Worm (Caenorhabditis elegans) whole organism, L4 larva: ENCODE results near the gene exc-7.

Experiments used
- F10B5.3 ChIP-seq: sonication (generic microtip); optimal IDR thresholded peaks from 2 replicates; lab custom pipeline; 2016; ENCODE audit warnings: mild to moderate bottlenecking, missing genetic modification characterization, missing compliant biosample characterization
- F44E2.7 ChIP-seq: fragments of 200-800 bp; sonication (Bioruptor generic); IDR thresholded peaks from 2 replicates; pipeline ENCODE4 v2.1.2; 2022; ENCODE audit warnings: missing genetic modification characterization, missing compliant biosample characterization
- T26A8.4 ChIP-seq: fragments of 200-800 bp; sonication (Bioruptor generic); IDR thresholded peaks from 2 replicates; pipeline ENCODE4 v1.3.6; 2022; ENCODE audit warnings: missing genetic modification characterization, missing compliant biosample characterization
- aha-1 ChIP-seq: fragments of 150-350 bp; peaks from one replicate; lab custom pipeline; 2014; ENCODE audit warnings: missing biosample characterization, missing genetic modification characterization
- aly-2 ChIP-seq: sonication (generic microtip); optimal IDR thresholded peaks from 2 replicates; lab custom pipeline; 2018; ENCODE audit warnings: missing biosample characterization, missing genetic modification characterization
- arid-1 ChIP-seq: fragments of 200-800 bp; sonication (Bioruptor generic); conservative IDR thresholded peaks from 2 replicates; pipeline ENCODE4 v1.3.6; 2022; ENCODE audit warnings: missing genetic modification reagents, missing genetic modification characterization, missing compliant biosample characterization
- ces-1 ChIP-seq: fragments of 150-350 bp; sonication (generic microtip); optimal IDR thresholded peaks from 4 replicates; lab custom pipeline; 2014; ENCODE audit warnings: missing biosample characterization, missing genetic modification reagents, missing genetic modification characterization
- daf-16 ChIP-seq, 3 experiments: sonication (generic microtip); optimal IDR thresholded peaks; 2 replicates each; lab custom pipeline; 2016 to 2017; ENCODE audit warnings: missing genetic modification characterization in 3 of 3, missing genetic modification reagents in 3 of 3, mild to moderate bottlenecking in 2 of 3, missing compliant biosample characterization in 2 of 3, missing biosample characterization in 1 of 3, moderate library complexity in 1 of 3
- daf-19 ChIP-seq: fragments of 200-800 bp; sonication (Bioruptor generic); conservative IDR thresholded peaks from 2 replicates; pipeline ENCODE4 v1.3.6; 2022; ENCODE audit warnings: missing genetic modification characterization, missing compliant biosample characterization
- dmd-6 ChIP-seq: fragments of 200-800 bp; sonication (Bioruptor generic); IDR thresholded peaks from 2 replicates; pipeline ENCODE4 v1.3.6; 2022; ENCODE audit warnings: missing genetic modification reagents, missing genetic modification characterization, missing compliant biosample characterization
- duxl-1 ChIP-seq: sonication (generic microtip); optimal IDR thresholded peaks from 2 replicates; lab custom pipeline; 2016; ENCODE audit warnings: mild to moderate bottlenecking, missing genetic modification characterization, moderate library complexity, missing compliant biosample characterization; ENCODE audit not compliant: poor library complexity
- egl-43 ChIP-seq: fragments of 200-800 bp; sonication (Bioruptor generic); IDR thresholded peaks from 2 replicates; pipeline ENCODE4 v1.3.6; 2022; ENCODE audit warnings: missing genetic modification reagents, missing genetic modification characterization, missing compliant biosample characterization
- gei-8 ChIP-seq: fragments of 200-800 bp; sonication (Bioruptor generic); optimal IDR thresholded peaks from 2 replicates; lab custom pipeline; 2018; ENCODE audit warnings: mild to moderate bottlenecking, missing genetic modification characterization, missing compliant biosample characterization
- hif-1 ChIP-seq, 2 experiments: sonication (generic microtip); optimal IDR thresholded peaks; 2 replicates each; lab custom pipeline; 2016 to 2017; ENCODE audit warnings: missing compliant biosample characterization in 2 of 2, missing genetic modification characterization in 2 of 2, missing genetic modification reagents in 2 of 2, missing genotype in 2 of 2, mild to moderate bottlenecking in 1 of 2
- hlh-11 ChIP-seq: fragments of 200-800 bp; sonication (Bioruptor generic); optimal IDR thresholded peaks from 2 replicates; lab custom pipeline; 2018; ENCODE audit warnings: mild to moderate bottlenecking, missing genetic modification characterization, missing compliant biosample characterization
- hlh-30 ChIP-seq: sonication (generic microtip); optimal IDR thresholded peaks from 2 replicates; lab custom pipeline; 2017; ENCODE audit warnings: antibody characterized with exemption, mild to moderate bottlenecking, missing genetic modification characterization, missing compliant biosample characterization; ENCODE audit not compliant: insufficient read depth
- hmg-1.1 ChIP-seq: fragments of 200-800 bp; sonication (Bioruptor generic); IDR thresholded peaks from 2 replicates; pipeline ENCODE4 v1.3.6; 2022; ENCODE audit warnings: missing genetic modification reagents, missing genetic modification characterization, missing compliant biosample characterization
- jun-1 ChIP-seq: fragments of 150-350 bp; optimal IDR thresholded peaks from 2 replicates; lab custom pipeline; 2014; ENCODE audit warnings: missing biosample characterization, missing genetic modification reagents, missing genetic modification characterization
- lin-1 ChIP-seq: fragments of 200-800 bp; sonication (Bioruptor generic); IDR thresholded peaks from 2 replicates; pipeline ENCODE4 v1.3.6; 2022; ENCODE audit warnings: missing genetic modification reagents, missing genetic modification characterization, missing compliant biosample characterization
- lin-15B ChIP-seq: fragments of 150-350 bp; sonication (generic microtip); optimal IDR thresholded peaks from 3 replicates; lab custom pipeline; 2014; ENCODE audit warnings: missing biosample characterization, missing genetic modification characterization
- lin-38 ChIP-seq: fragments of 200-800 bp; sonication (Bioruptor generic); IDR thresholded peaks from 2 replicates; pipeline ENCODE4 v1.3.6; 2022; ENCODE audit warnings: missing genetic modification reagents, missing genetic modification characterization, missing compliant biosample characterization
- lin-39 ChIP-seq: fragments of 150-350 bp; optimal IDR thresholded peaks from 2 replicates; lab custom pipeline; 2014; ENCODE audit warnings: missing biosample characterization, missing genetic modification reagents, missing genetic modification characterization
- lir-3 ChIP-seq: sonication (generic microtip); optimal IDR thresholded peaks from 2 replicates; lab custom pipeline; 2016; ENCODE audit warnings: mild to moderate bottlenecking, missing genetic modification characterization, missing compliant biosample characterization
- lsy-2 ChIP-seq, 2 experiments: fragments of 150-350 bp in 1 of 2; sonication (generic microtip) in 1 of 2; optimal IDR thresholded peaks; 2 replicates each; lab custom pipeline; 2014 to 2017; ENCODE audit warnings: missing biosample characterization in 2 of 2, missing genetic modification characterization in 2 of 2
- mdl-1 ChIP-seq, 2 experiments: fragments of 150-350 bp in 1 of 2; sonication (generic microtip) in 1 of 2; optimal IDR thresholded peaks; 2 replicates each; lab custom pipeline; 2014 to 2017; ENCODE audit warnings: missing biosample characterization in 2 of 2, missing genetic modification characterization in 2 of 2
- mdt-29 ChIP-seq: fragments of 200-800 bp; sonication (Bioruptor generic); IDR thresholded peaks from 2 replicates; pipeline ENCODE4 v1.3.6; 2022; ENCODE audit warnings: missing genetic modification reagents, missing genetic modification characterization, missing compliant biosample characterization
- mep-1 ChIP-seq: fragments of 150-350 bp; sonication (generic microtip); optimal IDR thresholded peaks from 3 replicates; lab custom pipeline; 2014; ENCODE audit warnings: missing biosample characterization, missing genetic modification characterization
- mes-2 ChIP-seq: sonication (generic microtip); optimal IDR thresholded peaks from 2 replicates; lab custom pipeline; 2016; ENCODE audit warnings: missing genotype, mild to moderate bottlenecking, missing genetic modification characterization, missing compliant biosample characterization; ENCODE audit not compliant: poor library complexity, severe bottlenecking
- mxl-2 ChIP-seq: fragments of 200-800 bp; sonication (Bioruptor generic); conservative IDR thresholded peaks from 2 replicates; pipeline ENCODE4 v1.3.6; 2022; ENCODE audit warnings: missing genetic modification reagents, missing genetic modification characterization, missing compliant biosample characterization
- nhr-11 ChIP-seq: fragments of 150-350 bp; optimal IDR thresholded peaks from 2 replicates; lab custom pipeline; 2014; ENCODE audit warnings: missing biosample characterization, missing genetic modification characterization
- nhr-111 ChIP-seq: fragments of 200-800 bp; sonication (Bioruptor generic); optimal IDR thresholded peaks from 2 replicates; lab custom pipeline; 2018; ENCODE audit warnings: mild to moderate bottlenecking, missing genetic modification characterization, missing compliant biosample characterization
- nhr-25 ChIP-seq: sonication (generic microtip); optimal IDR thresholded peaks from 2 replicates; lab custom pipeline; 2017; ENCODE audit warnings: missing genetic modification characterization, mild to moderate bottlenecking, missing compliant biosample characterization, antibody characterized with exemption, moderate library complexity, borderline replicate concordance; ENCODE audit not compliant: insufficient read depth
- nhr-28 ChIP-seq: fragments of 150-350 bp; optimal IDR thresholded peaks from 2 replicates; lab custom pipeline; 2014; ENCODE audit warnings: missing biosample characterization, missing genetic modification characterization
- nhr-48 ChIP-seq: sonication (generic microtip); optimal IDR thresholded peaks from 2 replicates; lab custom pipeline; 2016; ENCODE audit warnings: mild to moderate bottlenecking, missing genetic modification characterization, missing compliant biosample characterization
- nhr-76 ChIP-seq: fragments of 150-350 bp; optimal IDR thresholded peaks from 2 replicates; lab custom pipeline; 2014; ENCODE audit warnings: missing biosample characterization, missing genetic modification characterization
- nhr-77 ChIP-seq: fragments of 150-350 bp; optimal IDR thresholded peaks from 2 replicates; lab custom pipeline; 2014; ENCODE audit warnings: missing biosample characterization, missing genetic modification characterization
- php-3 ChIP-seq: fragments of 200-800 bp; sonication (Bioruptor generic); IDR thresholded peaks from 2 replicates; pipeline ENCODE4 v1.3.6; 2022; ENCODE audit warnings: missing genetic modification reagents, missing genetic modification characterization, missing compliant biosample characterization
- pqm-1 ChIP-seq: sonication (generic microtip); optimal IDR thresholded peaks from 2 replicates; lab custom pipeline; 2017; ENCODE audit warnings: missing biosample characterization, missing genetic modification characterization
- rbr-2 ChIP-seq: sonication (generic microtip); optimal IDR thresholded peaks from 2 replicates; lab custom pipeline; 2016; ENCODE audit warnings: missing genotype, missing genetic modification characterization, missing compliant biosample characterization
- saeg-2 ChIP-seq: fragments of 200-800 bp; sonication (Bioruptor generic); IDR thresholded peaks from 2 replicates; pipeline ENCODE4 v1.3.6; 2022; ENCODE audit warnings: missing genetic modification reagents, missing genetic modification characterization, missing compliant biosample characterization
- sdz-12 ChIP-seq: fragments of 200-800 bp; sonication (Bioruptor generic); optimal IDR thresholded peaks from 2 replicates; lab custom pipeline; 2018; ENCODE audit warnings: mild to moderate bottlenecking, missing genetic modification characterization, missing compliant biosample characterization
- skn-1 ChIP-seq: fragments of 150-350 bp; optimal IDR thresholded peaks from 2 replicates; lab custom pipeline; 2014; ENCODE audit warnings: missing biosample characterization, missing genetic modification characterization
- snpc-4 ChIP-seq: fragments of 150-350 bp; optimal IDR thresholded peaks from 2 replicates; lab custom pipeline; 2014; ENCODE audit warnings: missing biosample characterization, missing genetic modification characterization
- spr-3 ChIP-seq: fragments of 200-800 bp; sonication (Bioruptor generic); optimal IDR thresholded peaks from 2 replicates; lab custom pipeline; 2018; ENCODE audit warnings: mild to moderate bottlenecking, missing genetic modification characterization, missing compliant biosample characterization
- unc-130 ChIP-seq: sonication (generic microtip); optimal IDR thresholded peaks from 2 replicates; lab custom pipeline; 2016; ENCODE audit warnings: missing genetic modification reagents, missing genetic modification characterization, missing compliant biosample characterization
- unc-62 ChIP-seq, 3 experiments: fragments of 150-350 bp in 1 of 3; sonication (generic microtip); optimal IDR thresholded peaks in 2 of 3; peaks in 1 of 3; 1 replicate in 1 of 3; 2 replicates in 2 of 3; lab custom pipeline; 2014 to 2017; ENCODE audit warnings: missing biosample characterization in 3 of 3, missing genetic modification characterization in 3 of 3, missing genetic modification reagents in 3 of 3, missing genotype in 1 of 3
- zip-2 ChIP-seq: fragments of 150-350 bp; optimal IDR thresholded peaks from 2 replicates; lab custom pipeline; 2014; ENCODE audit warnings: missing biosample characterization, missing genetic modification characterization
- ztf-11 ChIP-seq: fragments of 150-350 bp; optimal IDR thresholded peaks from 2 replicates; lab custom pipeline; 2014; ENCODE audit warnings: missing biosample characterization, missing genetic modification characterization
- ztf-7 ChIP-seq: fragments of 150-350 bp; optimal IDR thresholded peaks from 2 replicates; lab custom pipeline; 2014; ENCODE audit warnings: missing biosample characterization, missing genetic modification characterization

Gene exc-7

DNA sequence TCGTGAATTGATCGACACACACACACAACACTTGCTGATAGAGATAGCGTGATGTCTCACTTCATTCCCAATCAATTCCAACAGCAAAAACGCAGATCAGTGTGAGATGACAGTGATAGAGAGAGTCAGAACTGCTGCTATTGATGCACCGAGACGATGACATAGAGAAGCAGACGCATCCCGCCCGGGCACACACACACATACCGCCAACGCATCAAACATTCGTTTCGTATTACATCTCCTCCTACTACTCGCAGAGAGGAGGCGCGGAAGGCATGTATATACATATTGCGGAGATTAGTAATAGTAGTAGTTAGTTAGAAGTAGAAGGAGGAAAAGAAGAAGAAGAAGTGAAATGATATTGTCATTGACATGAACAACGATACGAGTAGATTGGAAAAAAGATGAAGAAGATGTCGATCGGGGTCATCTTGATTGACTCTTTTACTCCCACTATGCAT lies 43.7 kb downstream of the exc-7 start (continued):
- peak; percentile 41 for TF ChIP-seq pqm-1
- TF ChIP-seq nhr-77 (tag; lab: Kevin White, UChicago), result peak; percentile 3
- peak in 1 of 2 experiments; percentile 42 for TF ChIP-seq unc-62 (GFP tag; optimal IDR thresholded peaks at IDR 0.05 in 1 of 2; lab: Kevin White, UChicago)
- TF ChIP-seq unc-62 (tag; optimal IDR thresholded peaks at IDR 0.05; lab: Kevin White, UChicago), result no peak
- no peak for TF ChIP-seq arid-1 (GFP tag; lab: Robert Waterston, UW)
- no peak for TF ChIP-seq F10B5.3 (tag; lab: Kevin White, UChicago)
- TF ChIP-seq hif-1 (tag; optimal IDR thresholded peaks at IDR 0.05; lab: Kevin White, UChicago), result no peak
- no peak for TF ChIP-seq ces-1 (GFP tag; lab: Kevin White, UChicago)
- TF ChIP-seq dmd-6 (GFP tag; lab: Robert Waterston, UW), result peak; percentile 76
- TF ChIP-seq T26A8.4 (GFP tag; lab: Robert Waterston, UW), result peak; percentile 33
- peak; percentile 56; the same call in 1 of the 2 replicates for TF ChIP-seq lin-1
- no peak for TF ChIP-seq nhr-76 (tag; lab: Kevin White, UChicago)
- TF ChIP-seq nhr-11 (tag; lab: Kevin White, UChicago), result peak; percentile 79
- TF ChIP-seq duxl-1 (tag; lab: Kevin White, UChicago), result no peak
- TF ChIP-seq php-3, result 0 out of 2 replicates have a peak, but pooled peaks have one; percentile 36
- TF ChIP-seq unc-130 (GFP tag; lab: Kevin White, UChicago), result no peak
- TF ChIP-seq egl-43 (GFP tag; lab: Robert Waterston, UW), result 0 out of 2 replicates have a peak, but pooled peaks have one; percentile 7
- no peak for TF ChIP-seq nhr-48 (tag; lab: Kevin White, UChicago)
- no peak for TF ChIP-seq skn-1
- TF ChIP-seq mes-2 (tag; lab: Kevin White, UChicago), result peak; percentile 39
- 0 out of 2 replicates have a peak, but pooled peaks have one; percentile 18 for TF ChIP-seq saeg-2 (GFP tag; lab: Robert Waterston, UW)
- no peak for TF ChIP-seq spr-3 (GFP tag; lab: Kevin White, UChicago)
- TF ChIP-seq sdz-12, result no peak
- 0 out of 2 replicates have a peak, but pooled peaks have one; percentile 33 for TF ChIP-seq mxl-2
- TF ChIP-seq hlh-11 (tag; lab: Kevin White, UChicago), result peak; percentile 92
- no peak for TF ChIP-seq lir-3 (tag; lab: Kevin White, UChicago)
- no peak for TF ChIP-seq lin-39 (tag; lab: Kevin White, UChicago)
- TF ChIP-seq mdl-1 (tag; optimal IDR thresholded peaks at IDR 0.05; lab: Kevin White, UChicago), result peak in 1 of 2 experiments; percentile 74
- TF ChIP-seq ztf-11 (tag; lab: Kevin White, UChicago), result no peak
- no peak for TF ChIP-seq rbr-2 (tag; lab: Kevin White, UChicago)
- TF ChIP-seq hmg-1.1 (GFP tag; lab: Robert Waterston, UW), result peak; percentile 46
- no peak for TF ChIP-seq zip-2 (tag; lab: Kevin White, UChicago)
- peak; percentile 36 for TF ChIP-seq lin-38 (GFP tag; lab: Robert Waterston, UW)
- no peak for TF ChIP-seq jun-1
- no peak for TF ChIP-seq lin-15B (tag; lab: Kevin White, UChicago)
- TF ChIP-seq hlh-30, result peak; percentile 79
- TF ChIP-seq F44E2.7, result no peak
- no peak for TF ChIP-seq daf-16 (GFP tag; optimal IDR thresholded peaks at IDR 0.05; lab: Kevin White, UChicago)
- peak; percentile 68 for TF ChIP-seq daf-16 (tag; optimal IDR thresholded peaks at IDR 0.05; lab: Kevin White, UChicago)
- TF ChIP-seq mep-1 (tag; lab: Kevin White, UChicago), result peak; percentile 75
- TF ChIP-seq nhr-28, result peak; percentile 93

DNA sequence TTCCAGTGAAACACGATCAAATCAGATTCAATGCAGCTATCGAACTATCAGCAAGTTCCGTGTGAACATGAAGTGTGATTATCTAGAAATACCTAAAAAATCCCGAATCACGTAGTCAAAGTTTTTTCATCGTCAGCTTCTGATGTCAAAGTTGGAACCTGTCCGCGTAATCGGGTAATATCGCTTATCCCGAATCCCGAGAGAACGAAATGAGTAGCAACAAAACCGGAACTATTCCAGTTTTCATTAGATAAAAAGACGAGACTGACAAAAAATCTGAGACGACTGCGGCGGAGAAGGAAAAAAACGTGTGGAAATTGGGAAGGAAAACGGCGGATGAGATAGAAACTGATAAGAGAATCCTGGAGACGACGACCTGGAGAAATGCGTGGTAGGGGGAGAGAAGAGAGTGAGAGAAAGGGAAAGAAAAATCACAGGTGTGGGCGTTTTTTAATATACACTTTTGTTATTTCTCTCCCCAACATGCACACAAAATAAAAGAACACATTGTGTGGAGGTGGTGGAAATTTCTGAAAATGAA lies 44.3 kb downstream of the exc-7 start:
- TF ChIP-seq lin-38 (GFP tag; lab: Robert Waterston, UW), result peak; percentile 7; the same call in 1 of the 2 replicates
- TF ChIP-seq lin-15B (tag; lab: Kevin White, UChicago), result no peak
- no peak for TF ChIP-seq nhr-111
- no peak for TF ChIP-seq nhr-77 (tag; lab: Kevin White, UChicago)
- TF ChIP-seq lsy-2 (tag; optimal IDR thresholded peaks at IDR 0.05; lab: Kevin White, UChicago), result peak in 1 of 2 experiments; percentile 9
- TF ChIP-seq pqm-1, result peak; percentile 41
- TF ChIP-seq nhr-28, result peak; percentile 66
- TF ChIP-seq saeg-2 (GFP tag; lab: Robert Waterston, UW), result no peak
- TF ChIP-seq zip-2 (tag; lab: Kevin White, UChicago), result peak; percentile 14
- no peak for TF ChIP-seq mdt-29 (GFP tag; lab: Robert Waterston, UW)
- no peak for TF ChIP-seq snpc-4 (tag; lab: Kevin White, UChicago)
- no peak for TF ChIP-seq gei-8 (GFP tag; lab: Kevin White, UChicago)
- no peak for TF ChIP-seq aha-1 (tag; lab: Kevin White, UChicago)
- TF ChIP-seq daf-19 (GFP tag; lab: Robert Waterston, UW), result no peak
- TF ChIP-seq aly-2 (tag; lab: Kevin White, UChicago), result no peak
- no peak for TF ChIP-seq nhr-25
- no peak for TF ChIP-seq ztf-7 (tag; lab: Kevin White, UChicago)
